Fruit fly (Drosophila melanogaster): Measurements from ENCODE around the gene Scsalpha1.

The Scsalpha1 gene

dm6 chr3L:3785002-3785661, 28.9 kb upstream of the Scsalpha1 start (continued):
- TF ChIP-seq MBD-R2 (GFP tag; IDR thresholded peaks at IDR 0.05) (peak; percentile 85), bigmax (GFP tag; optimal IDR thresholded peaks at IDR 0.05) (no peak), wdn (GFP tag; IDR thresholded peaks at IDR 0.05) (peak; percentile 88), CG33213 (GFP tag; optimal IDR thresholded peaks at IDR 0.05) (peak; percentile 84), dpn (GFP tag; optimal IDR thresholded peaks at IDR 0.05) (peak; percentile 94 to 97), scrt (GFP tag; optimal IDR thresholded peaks at IDR 0.05) (peak; percentile 63), Mad (GFP tag; optimal IDR thresholded peaks at IDR 0.05) (peak; percentile 96), NC2α (GFP tag; optimal IDR thresholded peaks at IDR 0.05) (peak; percentile 92), Bteb2 (GFP tag; optimal IDR thresholded peaks at IDR 0.05) (peak; percentile 90), Myb (GFP tag; optimal IDR thresholded peaks at IDR 0.05) (peak; percentile 85), CG8765 (GFP tag; IDR thresholded peaks at IDR 0.05) (peak; percentile 95), ind (GFP tag; optimal IDR thresholded peaks at IDR 0.05) (peak; percentile 91), Hr51 (GFP tag; optimal IDR thresholded peaks at IDR 0.05) (peak; percentile 91 to 96), CG17612 (GFP tag; IDR thresholded peaks at IDR 0.05) (peak; percentile 91), lmd (GFP tag; IDR thresholded peaks at IDR 0.05) (peak; percentile 97), az2 (GFP tag; optimal IDR thresholded peaks at IDR 0.05) (peak; percentile 96), CG4360 (GFP tag; IDR thresholded peaks at IDR 0.05) (peak; percentile 86), Neu2 (GFP tag; optimal IDR thresholded peaks at IDR 0.05; ENCODE audit: borderline replicate concordance) (peak; percentile 85), CG10431 (GFP tag; optimal IDR thresholded peaks at IDR 0.05) (no peak), CG11456 (GFP tag; IDR thresholded peaks at IDR 0.05) (peak; percentile 93), ci (GFP tag; IDR thresholded peaks at IDR 0.05) (peak; percentile 98), Hmx (GFP tag; optimal IDR thresholded peaks at IDR 0.05) (peak; percentile 31), Tbp (GFP tag; optimal IDR thresholded peaks at IDR 0.05) (no peak), Dp (GFP tag; optimal IDR thresholded peaks at IDR 0.05) (no peak), ewg (GFP tag; optimal IDR thresholded peaks at IDR 0.05) (peak; percentile 92), Ravus (GFP tag; IDR thresholded peaks at IDR 0.05) (peak; percentile 87), CG12236 (GFP tag; optimal IDR thresholded peaks at IDR 0.05) (peak; percentile 91), CG18764 (GFP tag; optimal IDR thresholded peaks at IDR 0.05) (peak; percentile 87), amos (GFP tag; IDR thresholded peaks at IDR 0.05; ENCODE audit: partially characterized antibody) (peak; percentile 23; the same call in 1 of the 2 replicates), Hand (GFP tag; optimal IDR thresholded peaks at IDR 0.05) (peak; percentile 82), bcd (GFP tag; optimal IDR thresholded peaks at IDR 0.05) (peak; percentile 91), bbx (GFP tag; IDR thresholded peaks at IDR 0.05; ENCODE audit: partially characterized antibody) (0 out of 2 replicates have a peak, but pooled peaks have one; percentile 35), dmrt11E (tag; optimal IDR thresholded peaks at IDR 0.05) (peak; percentile 94), Dek (tag; optimal IDR thresholded peaks at IDR 0.05) (peak; percentile 84), CG15696 (tag; optimal IDR thresholded peaks at IDR 0.05) (peak; percentile 69), lov (optimal IDR thresholded peaks at IDR 0.05) (no peak), lov (GFP tag; IDR thresholded peaks at IDR 0.05) (peak; percentile 95), CG2712 (tag; optimal IDR thresholded peaks at IDR 0.05) (peak; percentile 91), dmrt99B (tag; optimal IDR thresholded peaks at IDR 0.05) (peak; percentile 94), stwl (tag; optimal IDR thresholded peaks at IDR 0.05) (peak; percentile 6), CG3726 (GFP tag; IDR thresholded peaks at IDR 0.05) (peak; percentile 94; the same call in 2 of the 3 replicates), CG4282 (GFP tag; optimal IDR thresholded peaks at IDR 0.05) (peak; percentile 97), CG2875 (GFP tag; optimal IDR thresholded peaks at IDR 0.05) (peak; percentile 93), CG7786 (GFP tag; optimal IDR thresholded peaks at IDR 0.05) (peak; percentile 95), CG4424 (GFP tag; optimal IDR thresholded peaks at IDR 0.05) (peak; percentile 92), Pdp1 (GFP tag; optimal IDR thresholded peaks at IDR 0.05) (peak; percentile 92 to 94), CG13894 (tag; optimal IDR thresholded peaks at IDR 0.05) (peak; percentile 0), kah (GFP tag; optimal IDR thresholded peaks at IDR 0.05) (peak; percentile 58), trh (GFP tag; optimal IDR thresholded peaks at IDR 0.05) (peak; percentile 89)

Measured in whole organism, embryonic.